Fruit fly (Drosophila melanogaster): Measurements from ENCODE around the gene Asciz.

DNA sequence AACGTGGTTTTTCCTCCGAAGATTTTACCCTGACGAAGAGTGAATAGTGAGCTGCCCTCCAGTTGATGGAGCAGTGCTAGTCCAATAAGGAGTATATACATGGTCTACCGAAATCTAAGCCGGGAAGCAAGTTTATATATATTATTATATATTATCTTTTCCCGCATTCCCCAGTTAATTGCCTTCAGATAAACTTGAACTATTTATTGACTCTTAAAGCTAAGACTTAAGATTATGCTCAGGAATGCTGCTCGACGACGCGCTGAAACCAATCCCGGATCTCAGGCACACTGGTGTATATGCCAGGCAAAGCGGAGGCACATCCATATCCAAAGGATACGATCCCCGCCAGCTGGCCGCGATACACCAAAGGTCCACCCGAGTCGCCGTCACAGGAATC lies 39.3 kb upstream of the Asciz start, which contains the start of gene CG32277:
- no peak for TF ChIP-seq cic (GFP tag; optimal IDR thresholded peaks at IDR 0.05)
- no peak for TF ChIP-seq kay (GFP tag; ENCODE audit: borderline replicate concordance)
- TF ChIP-seq CG14711 (tag; optimal IDR thresholded peaks at IDR 0.05): no peak
- TF ChIP-seq CG7101 (tag; optimal IDR thresholded peaks at IDR 0.05): no peak
